Fruit fly (Drosophila melanogaster): ENCODE results near the gene amd.

Gene amd

dm6 chr2L:19136735-19137134 is 26.8 kb downstream of the amd start (continued):
- no peak for TF ChIP-seq Xbp1 (GFP tag; optimal IDR thresholded peaks at IDR 0.05)
- TF ChIP-seq CG31388 (GFP tag; optimal IDR thresholded peaks at IDR 0.05) = no peak
- TF ChIP-seq CG1602 (GFP tag; optimal IDR thresholded peaks at IDR 0.05) = peak; percentile 31
- no peak for TF ChIP-seq sd (tag; optimal IDR thresholded peaks at IDR 0.05)
- TF ChIP-seq Vsx1 (GFP tag; optimal IDR thresholded peaks at IDR 0.05) = peak; percentile 4
- no peak for TF ChIP-seq bowl (GFP tag; IDR thresholded peaks at IDR 0.05)
- TF ChIP-seq Dek (tag; optimal IDR thresholded peaks at IDR 0.05) = no peak
- peak; percentile 46 for TF ChIP-seq Ssrp (tag; optimal IDR thresholded peaks at IDR 0.05)
- no peak for TF ChIP-seq Tbp (GFP tag; optimal IDR thresholded peaks at IDR 0.05)
- peak; percentile 58 for TF ChIP-seq CG8388 (GFP tag; optimal IDR thresholded peaks at IDR 0.05)
- TF ChIP-seq insv (GFP tag; optimal IDR thresholded peaks at IDR 0.05) = no peak
- TF ChIP-seq Spps (tag; optimal IDR thresholded peaks at IDR 0.05) = peak; percentile 30
- TF ChIP-seq Side (GFP tag; optimal IDR thresholded peaks at IDR 0.05) = no peak
- TF ChIP-seq D (optimal IDR thresholded peaks at IDR 0.05) = no peak
- TF ChIP-seq D (GFP tag; optimal IDR thresholded peaks at IDR 0.05) = peak; percentile 3
- TF ChIP-seq CG6272 (GFP tag; IDR thresholded peaks at IDR 0.05) = no peak
- no peak for TF ChIP-seq CG10147 (GFP tag; optimal IDR thresholded peaks at IDR 0.05)
- TF ChIP-seq D19B (GFP tag; optimal IDR thresholded peaks at IDR 0.05) = no peak
- TF ChIP-seq oc (tag; optimal IDR thresholded peaks at IDR 0.05) = no peak
- peak; percentile 3 for TF ChIP-seq kni (GFP tag; optimal IDR thresholded peaks at IDR 0.05)
- no peak for TF ChIP-seq Hr51 (GFP tag; optimal IDR thresholded peaks at IDR 0.05)
- TF ChIP-seq pros (GFP tag; optimal IDR thresholded peaks at IDR 0.05) = peak; percentile 34
- TF ChIP-seq Hsf (GFP tag; optimal IDR thresholded peaks at IDR 0.05) = no peak
- TF ChIP-seq CrebB (tag; optimal IDR thresholded peaks at IDR 0.05) = no peak
- TF ChIP-seq GATAe (GFP tag; conservative IDR thresholded peaks at IDR 0.05) = no peak
- TF ChIP-seq Six4 (GFP tag; optimal IDR thresholded peaks at IDR 0.05) = peak; percentile 40
- no peak for TF ChIP-seq luna (GFP tag; optimal IDR thresholded peaks at IDR 0.05)
- TF ChIP-seq zfh1 (GFP tag; IDR thresholded peaks at IDR 0.05) = 0 out of 3 replicates have a peak, but pooled peaks have one; percentile 25
- TF ChIP-seq dmrt99B (tag; optimal IDR thresholded peaks at IDR 0.05) = peak; percentile 22
- TF ChIP-seq CG42726 (GFP tag; IDR thresholded peaks at IDR 0.05; ENCODE audit: partially characterized antibody) = no peak
- TF ChIP-seq chm (GFP tag; IDR thresholded peaks at IDR 0.05) = 0 out of 2 replicates have a peak, but pooled peaks have one; percentile 27

DNA sequence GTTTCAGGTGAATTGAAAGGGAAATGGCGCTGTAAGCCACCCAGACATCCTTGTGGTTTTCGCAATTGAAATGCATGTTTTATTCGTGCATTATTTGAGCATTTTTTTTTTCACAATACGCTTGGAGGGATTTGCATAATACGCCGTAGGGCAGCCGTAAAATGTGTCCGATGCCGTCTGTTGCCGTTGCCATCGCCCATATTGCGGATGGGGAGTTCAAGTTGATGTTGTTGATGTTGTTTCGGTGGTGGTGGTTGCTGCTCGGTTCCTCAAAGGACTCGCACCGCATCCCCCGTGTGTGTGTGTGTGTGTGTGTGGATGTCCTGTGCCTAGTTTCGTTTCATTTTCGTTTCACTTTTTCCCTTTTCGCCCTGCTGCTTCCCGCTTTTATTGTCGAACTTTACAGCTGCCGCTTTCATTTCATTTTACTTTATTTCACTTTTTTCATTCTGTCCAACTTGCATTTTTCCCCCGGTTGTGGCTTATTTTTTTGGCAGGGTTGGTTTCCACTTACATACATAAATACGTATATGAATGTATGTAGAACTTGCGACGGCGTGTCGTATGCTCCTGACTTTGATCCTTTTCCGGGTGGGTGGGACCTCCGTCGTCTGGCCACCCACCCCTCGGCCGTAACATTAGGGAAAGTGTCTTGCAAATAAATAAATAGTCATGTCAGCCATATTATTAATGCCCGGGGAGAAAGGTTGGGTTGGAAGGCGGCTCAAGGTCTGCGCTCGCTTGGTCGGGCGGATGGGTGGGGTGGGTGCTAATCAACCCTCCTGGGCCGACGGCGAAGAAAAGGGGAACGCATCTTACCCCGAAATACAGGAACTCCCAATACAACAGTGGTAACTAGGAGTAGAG is 27.8 kb downstream of the amd start:
- no peak for TF ChIP-seq zf30C (GFP tag; optimal IDR thresholded peaks at IDR 0.05)
- peak; percentile 91 for TF ChIP-seq pfk (GFP tag; optimal IDR thresholded peaks at IDR 0.05)
- TF ChIP-seq Jarid2 (GFP tag; optimal IDR thresholded peaks at IDR 0.05) = no peak
- TF ChIP-seq Scr (GFP tag; IDR thresholded peaks at IDR 0.05; ENCODE audit: partially characterized antibody) = no peak
- no peak for TF ChIP-seq Trl (optimal IDR thresholded peaks at IDR 0.05)
- no peak for TF ChIP-seq Trl (GFP tag; optimal IDR thresholded peaks at IDR 0.05)
- TF ChIP-seq kni (GFP tag; optimal IDR thresholded peaks at IDR 0.05) = peak; percentile 20
- TF ChIP-seq knrl (GFP tag; IDR thresholded peaks at IDR 0.05; ENCODE audit: partially characterized antibody) = no peak
- no peak for TF ChIP-seq H2.0 (GFP tag; IDR thresholded peaks at IDR 0.05)
- no peak for TF ChIP-seq CG14860 (GFP tag; IDR thresholded peaks at IDR 0.05; ENCODE audit: partially characterized antibody)
- 0 out of 2 replicates have a peak, but pooled peaks have one; percentile 32 for TF ChIP-seq crol (GFP tag; IDR thresholded peaks at IDR 0.05)
- TF ChIP-seq CG34376 (GFP tag; optimal IDR thresholded peaks at IDR 0.05) = no peak
- peak; percentile 87 for TF ChIP-seq abd-A (tag; optimal IDR thresholded peaks at IDR 0.05)
- no peak for TF ChIP-seq CG43689 (GFP tag; IDR thresholded peaks at IDR 0.05)
- TF ChIP-seq CG8478 (optimal IDR thresholded peaks at IDR 0.05) = no peak
- no peak for TF ChIP-seq CG12236 (GFP tag; optimal IDR thresholded peaks at IDR 0.05)
- no peak for TF ChIP-seq dpn (GFP tag; optimal IDR thresholded peaks at IDR 0.05)
- TF ChIP-seq nerfin-1 (tag; optimal IDR thresholded peaks at IDR 0.05) = peak; percentile 16
- 0 out of 3 replicates have a peak, but pooled peaks have one; percentile 28 for TF ChIP-seq CG2199 (GFP tag; IDR thresholded peaks at IDR 0.05)
- peak; percentile 40 for TF ChIP-seq cg (GFP tag; optimal IDR thresholded peaks at IDR 0.05)
